Worm (Caenorhabditis elegans): Measurements from ENCODE around the gene pas-1.

- no peak for TF ChIP-seq lin-15B (tag; optimal IDR thresholded peaks at IDR 0.05)
- TF ChIP-seq pha-4 (tag; optimal IDR thresholded peaks at IDR 0.05): no peak
- TF ChIP-seq lin-39 (tag; optimal IDR thresholded peaks at IDR 0.05): no peak
- no peak for TF ChIP-seq skn-1 (tag; optimal IDR thresholded peaks at IDR 0.05)
- no peak for TF ChIP-seq nhr-76 (tag; optimal IDR thresholded peaks at IDR 0.05)
- TF ChIP-seq daf-12 (tag; optimal IDR thresholded peaks at IDR 0.05): no peak
- no peak for TF ChIP-seq fkh-10 (GFP tag; optimal IDR thresholded peaks at IDR 0.05)
- TF ChIP-seq ama-1 (optimal IDR thresholded peaks at IDR 0.05): no peak
- TF ChIP-seq nhr-25 (tag; optimal IDR thresholded peaks at IDR 0.05): no peak
- no peak for TF ChIP-seq ceh-82 (tag; optimal IDR thresholded peaks at IDR 0.05)
- no peak for TF ChIP-seq elt-1 (tag; optimal IDR thresholded peaks at IDR 0.05)
- no peak for TF ChIP-seq zag-1 (tag; optimal IDR thresholded peaks at IDR 0.05)
Measured at ce11 chrV:14396123-14396669, 26.2 kb downstream of the pas-1 start.

All from whole organism, L3 larva.